Worm (Caenorhabditis elegans) whole organism, L2 larva: ENCODE results near the gene C53B7.6.

Experiments
- C34F6.9 ChIP-seq: fragments of 150-350 bp; optimal IDR thresholded peaks from 2 replicates; lab custom pipeline; 2014; ENCODE audit warnings: missing biosample characterization, missing genetic modification characterization
- ZK546.5 ChIP-seq: sonication (generic microtip); optimal IDR thresholded peaks from 2 replicates; lab custom pipeline; 2017; ENCODE audit warnings: missing biosample characterization, missing genetic modification characterization
- alr-1 ChIP-seq: fragments of 150-350 bp; optimal IDR thresholded peaks from 2 replicates; lab custom pipeline; 2014; ENCODE audit warnings: missing biosample characterization, missing genetic modification characterization
- ama-1 ChIP-seq: fragments of 150-350 bp; optimal IDR thresholded peaks from 2 replicates; lab custom pipeline; 2018; ENCODE audit warnings: inconsistent platforms
- ceh-82 ChIP-seq: fragments of 150-350 bp; optimal IDR thresholded peaks from 2 replicates; lab custom pipeline; 2014; ENCODE audit warnings: missing biosample characterization, missing genetic modification characterization
- egl-27 ChIP-seq: sonication (generic microtip); optimal IDR thresholded peaks from 3 replicates; lab custom pipeline; 2017; ENCODE audit warnings: missing biosample characterization, missing genetic modification reagents, missing genetic modification characterization
- lin-11 ChIP-seq: fragments of 150-350 bp; sonication (generic microtip); optimal IDR thresholded peaks from 2 replicates; lab custom pipeline; 2014; ENCODE audit warnings: missing biosample characterization, missing genetic modification characterization, inconsistent platforms, mixed read lengths
- mbf-1 ChIP-seq: sonication (generic microtip); optimal IDR thresholded peaks from 2 replicates; lab custom pipeline; 2017; ENCODE audit warnings: missing biosample characterization, missing genetic modification characterization
- nhr-21 ChIP-seq: fragments of 150-350 bp; optimal IDR thresholded peaks from 2 replicates; lab custom pipeline; 2014; ENCODE audit warnings: missing biosample characterization, missing genetic modification characterization
- nhr-23 ChIP-seq: fragments of 150-350 bp; optimal IDR thresholded peaks from 2 replicates; lab custom pipeline; 2014; ENCODE audit warnings: missing biosample characterization, missing genetic modification reagents, missing genetic modification characterization
- nhr-237 ChIP-seq: fragments of 150-350 bp; optimal IDR thresholded peaks from 2 replicates; lab custom pipeline; 2014; ENCODE audit warnings: missing biosample characterization, missing genetic modification characterization
- peb-1 ChIP-seq: fragments of 150-350 bp; optimal IDR thresholded peaks from 2 replicates; lab custom pipeline; 2014; ENCODE audit warnings: missing biosample characterization, missing genetic modification characterization
- unc-62 ChIP-seq: fragments of 150-350 bp; optimal IDR thresholded peaks from 2 replicates; lab custom pipeline; 2014; ENCODE audit warnings: missing biosample characterization, missing genetic modification reagents, missing genetic modification characterization
- ztf-11 ChIP-seq: sonication (generic microtip); optimal IDR thresholded peaks from 2 replicates; lab custom pipeline; 2017; ENCODE audit warnings: missing biosample characterization, missing genetic modification characterization

DNA sequence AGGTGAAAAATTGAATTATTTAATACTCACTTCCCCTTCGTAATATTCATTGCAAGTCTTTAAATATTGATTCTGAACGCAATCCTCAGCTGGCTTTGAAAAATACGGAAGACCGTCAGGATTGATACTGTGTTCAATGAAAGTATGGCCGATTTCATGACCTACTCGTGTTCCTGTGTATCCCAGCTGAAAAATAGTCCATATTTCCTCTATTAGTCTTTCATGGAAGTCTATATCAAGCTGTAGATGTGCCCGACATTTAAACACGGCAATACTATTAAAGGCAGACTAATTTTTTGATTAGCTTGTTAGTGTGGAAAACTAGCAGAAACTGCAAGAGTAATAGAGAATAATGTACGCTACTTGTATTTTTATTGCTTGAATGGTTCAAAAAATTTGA, 7.0 kb downstream of the C53B7.6 start:
- TF ChIP-seq mbf-1 (tag; lab: Kevin White, UChicago), result no peak
- no peak for TF ChIP-seq ama-1 (lab: Kevin White, UChicago)
- TF ChIP-seq nhr-237 (tag; lab: Kevin White, UChicago), result no peak
- no peak for TF ChIP-seq unc-62 (GFP tag; lab: Kevin White, UChicago)
- no peak for TF ChIP-seq C34F6.9
- TF ChIP-seq lin-11 (tag; lab: Kevin White, UChicago), result no peak
- no peak for TF ChIP-seq alr-1
- no peak for TF ChIP-seq ztf-11 (tag; lab: Kevin White, UChicago)
- no peak for TF ChIP-seq ZK546.5 (tag; lab: Kevin White, UChicago)
- no peak for TF ChIP-seq peb-1 (tag; lab: Kevin White, UChicago)
- TF ChIP-seq nhr-21 (tag; lab: Kevin White, UChicago), result no peak
- TF ChIP-seq ceh-82 (tag; lab: Kevin White, UChicago), result no peak
- TF ChIP-seq nhr-23 (tag; lab: Kevin White, UChicago), result no peak
- no peak for TF ChIP-seq egl-27 (tag; lab: Kevin White, UChicago)
